Fruit fly (Drosophila melanogaster): ENCODE results near the gene Mpcp2.

- TF ChIP-seq CG1620 (GFP tag; optimal IDR thresholded peaks at IDR 0.05), result no peak
- no peak for TF ChIP-seq kay (GFP tag; ENCODE audit: borderline replicate concordance)
- no peak for TF ChIP-seq CG7101 (tag; optimal IDR thresholded peaks at IDR 0.05)
Measured at dm6 chr3L:14531802-14532201, 5.6 kb upstream of the Mpcp2 start.

Data from whole organism, adult.